Worm (Caenorhabditis elegans): Measurements from ENCODE around the gene ZK6.6.

ZK6.6 gene

ce11 chrV:388397-388796, at the start of gene ZK6.6:
TSS of gene ZK6.6 (plus strand) at chrV:388697.
- no peak for TF ChIP-seq unc-62 (GFP tag; optimal IDR thresholded peaks at IDR 0.05)

ce11 chrV:342346-342745, 46.2 kb upstream of the ZK6.6 start:
- TF ChIP-seq unc-62 (GFP tag; optimal IDR thresholded peaks at IDR 0.05): no peak

- no peak for TF ChIP-seq unc-62 (GFP tag; optimal IDR thresholded peaks at IDR 0.05)
Observed at ce11 chrV:343128-343527, 45.4 kb upstream of the ZK6.6 start, which contains the start of gene wago-10. TSS of gene wago-10 (plus strand) at chrV:343428.

- no peak for TF ChIP-seq unc-62 (GFP tag; optimal IDR thresholded peaks at IDR 0.05)
Observed at ce11 chrV:343546-343945, 45.0 kb upstream of the ZK6.6 start.

- TF ChIP-seq unc-62 (GFP tag; optimal IDR thresholded peaks at IDR 0.05): no peak
Observed at ce11 chrV:346005-346404, 42.5 kb upstream of the ZK6.6 start.

- TF ChIP-seq unc-62 (GFP tag; optimal IDR thresholded peaks at IDR 0.05): no peak
Observed at ce11 chrV:347561-348345, 40.7 kb upstream of the ZK6.6 start.

ce11 chrV:349054-349453, 39.4 kb upstream of the ZK6.6 start, which contains the start of gene atg-9:
TSS of gene atg-9 (plus strand) at chrV:349385.
- no peak for TF ChIP-seq unc-62 (GFP tag; optimal IDR thresholded peaks at IDR 0.05)

ce11 chrV:350822-351221, 37.7 kb upstream of the ZK6.6 start:
- TF ChIP-seq unc-62 (GFP tag; optimal IDR thresholded peaks at IDR 0.05): no peak

ce11 chrV:351787-352186, 36.7 kb upstream of the ZK6.6 start:
- no peak for TF ChIP-seq unc-62 (GFP tag; optimal IDR thresholded peaks at IDR 0.05)

- TF ChIP-seq unc-62 (GFP tag; optimal IDR thresholded peaks at IDR 0.05): no peak
Observed at ce11 chrV:356959-357702, 31.4 kb upstream of the ZK6.6 start.

- no peak for TF ChIP-seq unc-62 (GFP tag; optimal IDR thresholded peaks at IDR 0.05)
Observed at ce11 chrV:358473-358872, 30.0 kb upstream of the ZK6.6 start.

- no peak for TF ChIP-seq unc-62 (GFP tag; optimal IDR thresholded peaks at IDR 0.05)
Observed at ce11 chrV:359466-359865, 29.0 kb upstream of the ZK6.6 start, which contains the start of gene T22H9.1. TSS of gene T22H9.1 (plus strand) at chrV:359766.

ce11 chrV:360068-360467, 28.4 kb upstream of the ZK6.6 start:
- no peak for TF ChIP-seq unc-62 (GFP tag; optimal IDR thresholded peaks at IDR 0.05)

- no peak for TF ChIP-seq unc-62 (GFP tag; optimal IDR thresholded peaks at IDR 0.05)
Observed at ce11 chrV:361291-361690, 27.2 kb upstream of the ZK6.6 start.

- no peak for TF ChIP-seq unc-62 (GFP tag; optimal IDR thresholded peaks at IDR 0.05)
Observed at ce11 chrV:364650-365049, 23.8 kb upstream of the ZK6.6 start, which contains the start of gene mltn-6. TSS of gene mltn-6 (plus strand) at chrV:364950.

ce11 chrV:370033-370432, 18.5 kb upstream of the ZK6.6 start, which contains the start of gene mltn-7:
TSS of gene mltn-7 (plus strand) at chrV:370333.
- no peak for TF ChIP-seq unc-62 (GFP tag; optimal IDR thresholded peaks at IDR 0.05)

ce11 chrV:373192-373591, 15.3 kb upstream of the ZK6.6 start:
- TF ChIP-seq unc-62 (GFP tag; optimal IDR thresholded peaks at IDR 0.05): no peak

Measured in whole organism, dauer.